Worm (Caenorhabditis elegans): ENCODE results near the gene gtap-1.

ce11 chrII:5860621-5861020 is 27.6 kb upstream of the gtap-1 start:
- no peak for TF ChIP-seq mep-1 (tag; optimal IDR thresholded peaks at IDR 0.05)
- no peak for TF ChIP-seq tbx-2 (tag; optimal IDR thresholded peaks at IDR 0.05)
- no peak for TF ChIP-seq nhr-85 (tag)
- no peak for TF ChIP-seq ets-5 (GFP tag; IDR thresholded peaks at IDR 0.05)
- TF ChIP-seq elt-2 (tag; optimal IDR thresholded peaks at IDR 0.05), result no peak
- TF ChIP-seq snpc-4 (tag; optimal IDR thresholded peaks at IDR 0.05), result no peak
- no peak for TF ChIP-seq hlh-4 (tag; optimal IDR thresholded peaks at IDR 0.05)
- no peak for TF ChIP-seq unc-62 (GFP tag; optimal IDR thresholded peaks at IDR 0.05)
- TF ChIP-seq nhr-28 (tag; optimal IDR thresholded peaks at IDR 0.05), result no peak
- TF ChIP-seq nhr-71 (tag; optimal IDR thresholded peaks at IDR 0.05), result no peak
- no peak for TF ChIP-seq nhr-77 (tag; optimal IDR thresholded peaks at IDR 0.05)
- TF ChIP-seq sup-37 (GFP tag; optimal IDR thresholded peaks at IDR 0.05), result no peak

Measured in whole organism, L1 larva.